Worm (Caenorhabditis elegans): ENCODE data around the gene tat-2.

tat-2 gene

ce11 chrIV:4788332-4788731, 58.4 kb downstream of the tat-2 start, which contains the start of gene nhr-104 (continued):
- TF ChIP-seq F26F4.8 (GFP tag; conservative IDR thresholded peaks at IDR 0.05) (no peak), nhr-48 (tag; optimal IDR thresholded peaks at IDR 0.05) (peak; percentile 63), attf-4 (tag; optimal IDR thresholded peaks at IDR 0.05) (no peak), lin-1 (GFP tag; IDR thresholded peaks at IDR 0.05) (no peak), zfp-2 (tag; optimal IDR thresholded peaks at IDR 0.05) (no peak), hlh-11 (tag; optimal IDR thresholded peaks at IDR 0.05) (peak; percentile 80), madf-9 (GFP tag; conservative IDR thresholded peaks at IDR 0.05) (no peak), lir-3 (tag; optimal IDR thresholded peaks at IDR 0.05) (no peak), tra-1 (GFP tag; IDR thresholded peaks at IDR 0.05) (no peak), T20F7.1 (GFP tag; optimal IDR thresholded peaks at IDR 0.05) (no peak), lin-39 (tag; optimal IDR thresholded peaks at IDR 0.05) (no peak), pha-4 (GFP tag; IDR thresholded peaks at IDR 0.05) (no peak), pha-4 (tag; optimal IDR thresholded peaks at IDR 0.05) (peak; percentile 26), ces-1 (GFP tag; optimal IDR thresholded peaks at IDR 0.05) (no peak), mxl-2 (GFP tag; conservative IDR thresholded peaks at IDR 0.05) (no peak), lsy-2 (tag; optimal IDR thresholded peaks at IDR 0.05) (peak in 1 of 2 experiments; percentile 59), hmg-1.1 (GFP tag; IDR thresholded peaks at IDR 0.05) (0 out of 2 replicates have a peak, but pooled peaks have one; percentile 17), ceh-82 (tag; optimal IDR thresholded peaks at IDR 0.05) (no peak), lin-15B (tag; optimal IDR thresholded peaks at IDR 0.05) (no peak)

- TF ChIP-seq dve-1 (tag; optimal IDR thresholded peaks at IDR 0.05; ENCODE audit: insufficient read depth): peak; percentile 13
- 0 out of 2 replicates have a peak, but pooled peaks have one; percentile 10 for TF ChIP-seq snpc-1.2 (GFP tag; IDR thresholded peaks at IDR 0.05)
These were observed 62.0 kb downstream of the tat-2 start for ce11 chrIV:4784687-4785086.

ce11 chrIV:4781123-4781522, 65.6 kb downstream of the tat-2 start:
- TF ChIP-seq mdt-29 (GFP tag; IDR thresholded peaks at IDR 0.05): 0 out of 2 replicates have a peak, but pooled peaks have one; percentile 28
- TF ChIP-seq hmg-1.1 (GFP tag; IDR thresholded peaks at IDR 0.05): 0 out of 2 replicates have a peak, but pooled peaks have one; percentile 37
- TF ChIP-seq Y5F2A.4 (GFP tag; optimal IDR thresholded peaks at IDR 0.05): no peak
- TF ChIP-seq nhr-28 (tag; optimal IDR thresholded peaks at IDR 0.05): peak; percentile 47
- peak; percentile 67 for TF ChIP-seq hlh-11 (tag; optimal IDR thresholded peaks at IDR 0.05)
- TF ChIP-seq daf-16 (GFP tag; optimal IDR thresholded peaks at IDR 0.05): no peak
- peak; percentile 32 for TF ChIP-seq daf-16 (tag; optimal IDR thresholded peaks at IDR 0.05)
- peak; percentile 22 for TF ChIP-seq dve-1 (tag; optimal IDR thresholded peaks at IDR 0.05; ENCODE audit: insufficient read depth)
- TF ChIP-seq unc-62 (GFP tag; optimal IDR thresholded peaks at IDR 0.05 in 1 of 2): peak in 1 of 2 experiments; percentile 97
- no peak for TF ChIP-seq unc-62 (tag; optimal IDR thresholded peaks at IDR 0.05)
- no peak for TF ChIP-seq ceh-82 (tag; optimal IDR thresholded peaks at IDR 0.05)

- no peak for TF ChIP-seq hmg-1.1 (GFP tag; IDR thresholded peaks at IDR 0.05)
- no peak for TF ChIP-seq dmd-8 (GFP tag; IDR thresholded peaks at IDR 0.05)
- no peak for TF ChIP-seq vab-7 (GFP tag; IDR thresholded peaks at IDR 0.05)
- no peak for TF ChIP-seq sdz-12 (GFP tag; optimal IDR thresholded peaks at IDR 0.05)
- no peak for TF ChIP-seq F37D6.2 (tag; optimal IDR thresholded peaks at IDR 0.05)
- TF ChIP-seq nhr-10 (tag; optimal IDR thresholded peaks at IDR 0.05): no peak
These were observed 66.6 kb downstream of the tat-2 start, which contains the start of gene set-15 for ce11 chrIV:4780129-4780528. Gene set-15, minus strand, starts transcription at chrIV:4780229.
